Worm (Caenorhabditis elegans) whole organism, L1 larva: ENCODE data around the gene kreg-1.

Source experiments
- ama-1 ChIP-seq: fragments of 150-350 bp; optimal IDR thresholded peaks from 2 replicates; lab custom pipeline; 2014
- nhr-12 ChIP-seq: sonication (generic microtip); optimal IDR thresholded peaks from 2 replicates; lab custom pipeline; 2017; ENCODE audit warnings: missing biosample characterization, missing genetic modification characterization
- nhr-77 ChIP-seq: fragments of 150-350 bp; optimal IDR thresholded peaks from 2 replicates; lab custom pipeline; 2014; ENCODE audit warnings: missing biosample characterization, missing genetic modification characterization
- unc-62 ChIP-seq: fragments of 150-350 bp; optimal IDR thresholded peaks from 2 replicates; lab custom pipeline; 2014; ENCODE audit warnings: missing biosample characterization, missing genetic modification reagents, missing genetic modification characterization

DNA sequence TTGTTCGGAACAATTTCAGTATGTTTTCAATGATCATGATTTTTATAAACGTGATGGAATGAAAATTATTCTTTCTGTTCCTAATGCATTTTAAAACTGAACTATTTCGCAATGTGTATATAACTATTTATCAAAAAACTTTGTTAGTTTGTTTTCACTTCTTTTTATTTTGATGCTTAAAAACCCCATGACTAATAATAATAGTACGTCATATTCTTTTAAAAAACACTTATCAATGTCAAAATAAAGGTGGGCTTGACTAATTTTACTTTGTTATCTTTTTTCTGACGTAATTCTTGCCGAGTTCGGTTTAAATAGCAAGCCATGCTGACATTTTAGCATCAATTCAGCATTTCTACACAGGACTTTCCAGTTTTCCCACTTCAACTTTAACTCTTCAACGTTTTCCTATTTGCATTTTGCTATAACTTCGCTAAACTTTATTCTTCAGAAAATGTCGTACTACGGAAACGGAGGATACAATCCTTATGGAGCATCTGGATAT, 1.6 kb downstream of the kreg-1 start, which contains the start of gene F53A9.1:
- TF ChIP-seq ama-1 (lab: Kevin White, UChicago) (no peak), nhr-12 (no peak), nhr-77 (tag; lab: Kevin White, UChicago) (no peak), unc-62 (GFP tag; lab: Kevin White, UChicago) (no peak)
